Worm (Caenorhabditis elegans): ENCODE data around the gene C53A3.4.

C53A3.4 gene

DNA sequence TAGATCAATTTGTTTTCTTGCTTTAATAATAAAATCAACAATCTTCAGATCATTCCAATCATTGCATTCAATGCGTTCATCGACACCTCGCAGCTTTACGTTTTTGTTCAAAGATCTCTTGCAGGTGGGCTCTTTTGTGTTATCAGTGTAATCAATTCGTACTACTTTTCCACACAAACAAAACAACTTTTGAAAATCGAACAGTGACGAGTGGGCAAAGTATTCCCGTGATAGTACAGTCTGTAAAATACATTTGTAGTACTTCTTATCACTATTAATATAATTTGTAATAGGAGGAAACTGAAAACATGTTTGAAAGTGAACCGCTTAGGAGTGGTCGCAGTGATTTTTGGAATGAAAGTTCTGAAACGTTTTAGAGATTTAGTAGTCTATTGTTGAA lies 6.4 kb upstream of the C53A3.4 start, which contains the start of gene pgph-2:
pgph-2 (plus strand) TSS at position 47 of the 400 bp plus-strand sequence.
- TF ChIP-seq sma-9 (GFP tag; optimal IDR thresholded peaks at IDR 0.05) (peak; percentile 25), sma-9 (tag; optimal IDR thresholded peaks at IDR 0.05) (no peak), crh-2 (tag; optimal IDR thresholded peaks at IDR 0.05) (peak; percentile 2), ama-1 (optimal IDR thresholded peaks at IDR 0.05) (no peak)

ce11 chrV:5763787-5764186 lies 5.1 kb upstream of the C53A3.4 start, which contains the start of gene pgph-3:
Gene pgph-3, minus strand, starts transcription at chrV:5763846.
- peak; percentile 84 for TF ChIP-seq nhr-25 (tag; optimal IDR thresholded peaks at IDR 0.05)
- no peak for TF ChIP-seq lin-39 (tag; optimal IDR thresholded peaks at IDR 0.05)
- TF ChIP-seq ceh-16 (tag; optimal IDR thresholded peaks at IDR 0.05), result no peak
- TF ChIP-seq ceh-82 (tag; optimal IDR thresholded peaks at IDR 0.05), result no peak
- TF ChIP-seq ZK546.5 (tag; optimal IDR thresholded peaks at IDR 0.05), result no peak
- peak; percentile 73 for TF ChIP-seq sma-3 (GFP tag; optimal IDR thresholded peaks at IDR 0.05)
- TF ChIP-seq fos-1 (tag; optimal IDR thresholded peaks at IDR 0.05), result peak; percentile 75
- peak; percentile 11 to 17 for TF ChIP-seq mdl-1 (tag; optimal IDR thresholded peaks at IDR 0.05)
- TF ChIP-seq zag-1 (tag; optimal IDR thresholded peaks at IDR 0.05), result no peak
- TF ChIP-seq alr-1 (tag; optimal IDR thresholded peaks at IDR 0.05), result no peak
- peak; percentile 74 for TF ChIP-seq F13H6.1 (tag; optimal IDR thresholded peaks at IDR 0.05)
- TF ChIP-seq nhr-10 (tag; optimal IDR thresholded peaks at IDR 0.05), result no peak
- TF ChIP-seq nhr-6 (tag; optimal IDR thresholded peaks at IDR 0.05), result peak; percentile 28
- TF ChIP-seq C34F6.9 (tag; optimal IDR thresholded peaks at IDR 0.05), result peak; percentile 15
- peak; percentile 45 for TF ChIP-seq gmeb-1 (tag; optimal IDR thresholded peaks at IDR 0.05)
- no peak for TF ChIP-seq nhr-129 (tag; optimal IDR thresholded peaks at IDR 0.05)
- TF ChIP-seq sma-9 (GFP tag; optimal IDR thresholded peaks at IDR 0.05), result peak; percentile 96
- TF ChIP-seq sma-9 (tag; optimal IDR thresholded peaks at IDR 0.05), result no peak
- no peak for TF ChIP-seq skn-1 (tag; optimal IDR thresholded peaks at IDR 0.05)
- peak; percentile 85 for TF ChIP-seq blmp-1 (tag; optimal IDR thresholded peaks at IDR 0.05; ENCODE audit: insufficient read depth)
- TF ChIP-seq nhr-21 (tag; optimal IDR thresholded peaks at IDR 0.05), result peak; percentile 45
- TF ChIP-seq snpc-4 (tag; optimal IDR thresholded peaks at IDR 0.05), result no peak
- no peak for TF ChIP-seq lin-13 (GFP tag; optimal IDR thresholded peaks at IDR 0.05)
- peak; percentile 85 for TF ChIP-seq crh-2 (tag; optimal IDR thresholded peaks at IDR 0.05)
- TF ChIP-seq egl-27 (tag; optimal IDR thresholded peaks at IDR 0.05), result peak; percentile 73
- peak; percentile 53 for TF ChIP-seq sem-4 (tag; optimal IDR thresholded peaks at IDR 0.05)
- TF ChIP-seq elt-3 (tag; optimal IDR thresholded peaks at IDR 0.05), result no peak
- no peak for TF ChIP-seq mbf-1 (tag; optimal IDR thresholded peaks at IDR 0.05)

- no peak for TF ChIP-seq mab-5 (tag; optimal IDR thresholded peaks at IDR 0.05)
- no peak for TF ChIP-seq ztf-4 (tag; optimal IDR thresholded peaks at IDR 0.05)
- no peak for TF ChIP-seq crh-2 (tag; optimal IDR thresholded peaks at IDR 0.05)
- TF ChIP-seq nhr-23 (tag; optimal IDR thresholded peaks at IDR 0.05), result no peak
- TF ChIP-seq peb-1 (tag; optimal IDR thresholded peaks at IDR 0.05), result no peak
- TF ChIP-seq nhr-12 (tag; optimal IDR thresholded peaks at IDR 0.05), result no peak
- no peak for TF ChIP-seq mdl-1 (tag; optimal IDR thresholded peaks at IDR 0.05)
These were observed 1.5 kb upstream of the C53A3.4 start, which contains the start of gene C53A3.1 for ce11 chrV:5760132-5760531. Gene C53A3.1, minus strand, starts transcription at chrV:5760232.

DNA sequence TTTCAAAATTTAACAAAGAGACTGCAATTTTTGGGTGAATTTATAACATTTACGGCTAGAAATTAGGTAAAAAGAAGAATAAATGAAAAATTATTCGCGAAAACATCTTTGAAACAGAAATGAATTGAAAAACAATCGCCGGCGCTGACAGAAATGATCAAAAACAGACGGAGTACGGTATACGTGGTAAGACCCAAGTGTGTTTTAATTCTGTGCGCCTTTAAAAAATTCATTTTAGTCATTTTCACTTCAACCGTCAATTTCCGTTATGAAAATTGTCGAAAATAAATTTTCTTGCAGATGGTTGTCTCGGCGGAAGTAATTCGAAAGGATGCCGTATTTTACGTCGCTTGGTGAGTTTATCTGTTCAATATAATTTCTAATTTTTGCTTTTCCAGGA lies 2.5 kb downstream of the C53A3.4 start, which contains the start of gene C53A3.3:
C53A3.3 (plus strand) TSS at position 301 of the 400 bp plus-strand sequence.
- TF ChIP-seq ZK546.5 (tag; optimal IDR thresholded peaks at IDR 0.05) (no peak), lin-39 (tag; optimal IDR thresholded peaks at IDR 0.05) (no peak), nhr-21 (tag; optimal IDR thresholded peaks at IDR 0.05) (no peak), snpc-4 (tag; optimal IDR thresholded peaks at IDR 0.05) (no peak), nhr-237 (tag; optimal IDR thresholded peaks at IDR 0.05) (no peak), nhr-129 (tag; optimal IDR thresholded peaks at IDR 0.05) (no peak), Y55F3AM.14 (GFP tag; optimal IDR thresholded peaks at IDR 0.05) (no peak), ceh-16 (tag; optimal IDR thresholded peaks at IDR 0.05) (no peak), ceh-82 (tag; optimal IDR thresholded peaks at IDR 0.05) (no peak), crh-2 (tag; optimal IDR thresholded peaks at IDR 0.05) (no peak), mdl-1 (tag; optimal IDR thresholded peaks at IDR 0.05) (no peak), lin-11 (tag; optimal IDR thresholded peaks at IDR 0.05) (no peak), lin-13 (GFP tag; optimal IDR thresholded peaks at IDR 0.05) (no peak), R02D3.7 (tag; optimal IDR thresholded peaks at IDR 0.05) (no peak)

All from whole organism, L2 larva.